Worm (Caenorhabditis elegans): ENCODE data around the gene nep-8.

nep-8 gene

DNA sequence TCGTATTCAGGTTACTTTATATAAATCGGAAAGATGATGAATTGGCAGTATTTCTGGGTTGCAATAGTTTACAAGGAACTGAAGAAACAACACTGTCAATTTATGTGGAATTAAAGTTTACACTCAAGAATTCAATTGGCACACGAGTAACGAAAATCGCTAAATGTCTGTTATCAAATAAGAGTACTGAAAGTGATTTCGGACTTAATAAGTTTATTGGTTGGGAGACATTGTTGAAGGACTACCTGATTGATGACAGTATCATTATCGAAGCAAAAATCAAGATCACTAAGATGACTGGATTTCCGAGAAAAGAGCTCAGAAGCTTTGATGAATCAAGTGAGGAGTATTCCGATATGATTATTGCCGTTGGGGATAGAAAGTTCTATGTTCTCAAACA is 28.3 kb upstream of the nep-8 start:
- TF ChIP-seq pqm-1 (tag; optimal IDR thresholded peaks at IDR 0.05) (no peak), pha-2 (tag; optimal IDR thresholded peaks at IDR 0.05) (no peak), ceh-9 (tag; optimal IDR thresholded peaks at IDR 0.05) (no peak), C08G9.2 (tag; optimal IDR thresholded peaks at IDR 0.05) (no peak), ceh-30 (tag; optimal IDR thresholded peaks at IDR 0.05) (no peak), C38D4.7 (GFP tag; optimal IDR thresholded peaks at IDR 0.05) (no peak), ref-2 (tag; optimal IDR thresholded peaks at IDR 0.05) (no peak), unc-42 (tag; optimal IDR thresholded peaks at IDR 0.05) (no peak), hlh-30 (tag; optimal IDR thresholded peaks at IDR 0.05; ENCODE audit: insufficient read depth) (no peak), F13H6.1 (tag; optimal IDR thresholded peaks at IDR 0.05) (no peak), ceh-2 (tag; optimal IDR thresholded peaks at IDR 0.05) (no peak), K02D7.2 (tag; optimal IDR thresholded peaks at IDR 0.05) (no peak), ceh-24 (tag; optimal IDR thresholded peaks at IDR 0.05) (no peak), ceh-22 (tag; optimal IDR thresholded peaks at IDR 0.05) (no peak), fkh-6 (tag; optimal IDR thresholded peaks at IDR 0.05) (no peak), ahr-1 (tag; optimal IDR thresholded peaks at IDR 0.05) (no peak), hlh-15 (tag; optimal IDR thresholded peaks at IDR 0.05) (no peak), ets-4 (tag; optimal IDR thresholded peaks at IDR 0.05) (no peak), nfya-1 (tag; optimal IDR thresholded peaks at IDR 0.05) (no peak), nhr-11 (tag; optimal IDR thresholded peaks at IDR 0.05) (no peak)

DNA sequence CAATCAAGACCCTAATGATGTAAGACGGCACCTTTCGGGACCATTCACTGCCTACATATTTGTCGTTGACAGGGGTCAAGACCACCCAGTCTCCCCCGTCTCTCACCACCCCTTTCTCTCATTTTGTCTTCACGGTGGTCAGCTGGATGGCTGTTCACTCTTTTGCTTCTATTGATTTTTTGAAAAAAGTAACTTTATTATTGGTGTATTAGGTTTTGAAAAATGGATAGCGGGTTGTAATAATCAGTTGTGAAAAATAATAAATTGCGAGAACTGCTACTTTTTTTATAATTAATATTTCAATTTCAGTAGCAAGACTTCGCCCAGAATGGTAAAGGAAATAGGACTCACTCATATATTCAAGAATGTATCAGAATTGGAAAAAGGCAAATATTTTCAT is 26.8 kb upstream of the nep-8 start, which contains the start of gene bath-9:
Gene bath-9 (plus strand): TSS at position 301 of the 400 bp plus-strand sequence.
- TF ChIP-seq npax-4 (tag; optimal IDR thresholded peaks at IDR 0.05): no peak
- TF ChIP-seq K02D7.2 (tag; optimal IDR thresholded peaks at IDR 0.05): no peak
- TF ChIP-seq ztf-16 (tag; optimal IDR thresholded peaks at IDR 0.05): no peak
- no peak for TF ChIP-seq ceh-19 (GFP tag; optimal IDR thresholded peaks at IDR 0.05)
- no peak for TF ChIP-seq dve-1 (tag; optimal IDR thresholded peaks at IDR 0.05)
- no peak for TF ChIP-seq pros-1 (tag; optimal IDR thresholded peaks at IDR 0.05)
- no peak for TF ChIP-seq nhr-232 (tag; optimal IDR thresholded peaks at IDR 0.05)
- TF ChIP-seq ceh-30 (tag; optimal IDR thresholded peaks at IDR 0.05): no peak

DNA sequence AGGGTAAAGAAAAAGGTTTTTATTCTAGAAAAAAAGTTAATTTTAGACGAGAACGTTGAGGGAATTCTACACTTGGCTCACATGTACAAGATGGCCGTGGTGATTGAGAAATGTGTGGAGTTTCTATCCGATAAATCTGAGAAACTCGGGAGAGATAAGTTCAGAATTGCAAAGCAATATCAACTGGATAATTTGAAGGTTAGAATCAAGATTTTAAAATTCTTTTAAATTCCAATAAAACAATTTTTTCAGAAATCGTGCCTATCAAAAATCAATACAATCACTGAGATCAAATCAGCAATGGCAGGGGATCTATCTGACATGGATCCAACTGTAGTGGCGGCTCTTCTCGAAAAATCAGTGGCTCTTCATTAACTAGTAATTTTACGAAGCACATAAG is 25.4 kb upstream of the nep-8 start, which contains the start of gene Y49F6C.2:
Gene Y49F6C.2 (plus strand): TSS at position 301 of the 400 bp plus-strand sequence.
- TF ChIP-seq K09A11.1 (tag; optimal IDR thresholded peaks at IDR 0.05; ENCODE audit: insufficient read depth) (no peak), odd-2 (tag; optimal IDR thresholded peaks at IDR 0.05) (no peak), ztf-16 (tag; optimal IDR thresholded peaks at IDR 0.05) (no peak), ceh-24 (tag; optimal IDR thresholded peaks at IDR 0.05) (no peak), pha-4 (tag; optimal IDR thresholded peaks at IDR 0.05) (no peak), F13H6.1 (tag; optimal IDR thresholded peaks at IDR 0.05) (no peak), ttx-3 (tag; optimal IDR thresholded peaks at IDR 0.05) (no peak), ahr-1 (tag; optimal IDR thresholded peaks at IDR 0.05) (no peak), ama-1 (optimal IDR thresholded peaks at IDR 0.05) (no peak), zip-5 (tag; optimal IDR thresholded peaks at IDR 0.05) (no peak), ceh-9 (tag; optimal IDR thresholded peaks at IDR 0.05) (no peak), sdc-2 (tag; optimal IDR thresholded peaks at IDR 0.05) (no peak)

DNA sequence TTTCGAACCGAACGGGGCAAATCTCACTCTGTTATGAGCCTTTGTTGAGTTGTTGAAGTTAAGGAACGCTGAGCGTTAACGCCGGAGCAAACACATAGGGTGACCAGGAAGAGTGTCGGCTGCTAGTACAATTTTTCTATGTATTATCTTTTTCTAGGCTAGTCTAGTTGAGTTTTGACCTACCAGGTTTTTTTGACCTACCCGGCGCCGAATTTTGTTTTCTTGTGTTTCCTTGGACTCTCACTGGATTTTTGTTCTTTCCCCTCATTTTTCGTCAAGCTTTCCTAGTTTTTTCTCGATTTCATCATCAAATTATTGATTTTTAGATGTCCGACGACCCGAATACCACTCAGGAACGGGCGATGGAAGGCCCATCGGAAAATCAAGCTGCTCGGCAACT is 22.1 kb upstream of the nep-8 start, which contains the start of gene T06D4.1:
Gene T06D4.1 (plus strand): TSS at position 321 of the 400 bp plus-strand sequence.
- TF ChIP-seq hlh-13 (GFP tag; optimal IDR thresholded peaks at IDR 0.05) (no peak), ref-2 (tag; optimal IDR thresholded peaks at IDR 0.05) (no peak), mec-3 (tag; optimal IDR thresholded peaks at IDR 0.05; ENCODE audit: borderline replicate concordance) (no peak), unc-3 (GFP tag; conservative IDR thresholded peaks at IDR 0.05) (no peak), unc-3 (tag; optimal IDR thresholded peaks at IDR 0.05) (no peak), ama-1 (optimal IDR thresholded peaks at IDR 0.05) (no peak), ceh-48 (tag; optimal IDR thresholded peaks at IDR 0.05) (no peak), madf-2 (tag; optimal IDR thresholded peaks at IDR 0.05) (no peak), hlh-6 (tag; optimal IDR thresholded peaks at IDR 0.05) (no peak), ceh-6 (GFP tag; optimal IDR thresholded peaks at IDR 0.05) (no peak), C08G9.2 (tag; optimal IDR thresholded peaks at IDR 0.05) (no peak), ahr-1 (tag; optimal IDR thresholded peaks at IDR 0.05) (no peak), Y22D7AL.16 (tag; optimal IDR thresholded peaks at IDR 0.05) (no peak), elt-4 (tag; optimal IDR thresholded peaks at IDR 0.05) (no peak), pqm-1 (tag; optimal IDR thresholded peaks at IDR 0.05) (no peak), unc-55 (GFP tag; optimal IDR thresholded peaks at IDR 0.05) (no peak)

All from whole organism, late embryonic.